Worm (Caenorhabditis elegans) whole organism, L1 larva: Measurements from ENCODE around the gene F32H5.1.

Source experiments
- alr-1 ChIP-seq: fragments of 200-800 bp; sonication (Bioruptor generic); optimal IDR thresholded peaks from 2 replicates; lab custom pipeline; 2018; ENCODE audit warnings: borderline replicate concordance, mild to moderate bottlenecking, missing genetic modification characterization, missing compliant biosample characterization
- ama-1 ChIP-seq: fragments of 150-350 bp; optimal IDR thresholded peaks from 2 replicates; lab custom pipeline; 2014
- ceh-90 ChIP-seq: sonication (generic microtip); optimal IDR thresholded peaks from 2 replicates; lab custom pipeline; 2016; ENCODE audit warnings: missing genetic modification characterization, missing compliant biosample characterization
- efl-1 ChIP-seq, 4 experiments: fragments of 150-350 bp; optimal IDR thresholded peaks in 3 of 4; peaks in 1 of 4; 1 replicate in 1 of 4; 2 replicates in 3 of 4; lab custom pipeline; 2014; ENCODE audit warnings: missing biosample characterization in 2 of 4, missing genetic modification characterization in 2 of 4, missing genetic modification reagents in 2 of 4
- lin-14 ChIP-seq: fragments of 200-800 bp; sonication (Bioruptor generic); optimal IDR thresholded peaks from 2 replicates; lab custom pipeline; 2018; ENCODE audit warnings: mild to moderate bottlenecking, missing genetic modification characterization, moderate library complexity, missing compliant biosample characterization
- lsy-2 ChIP-seq, 2 experiments: fragments of 150-350 bp; optimal IDR thresholded peaks; 2 replicates each; lab custom pipeline; 2014; ENCODE audit warnings: missing biosample characterization in 2 of 2, missing genetic modification characterization in 2 of 2
- nhr-20 ChIP-seq: sonication (generic microtip); optimal IDR thresholded peaks from 2 replicates; lab custom pipeline; 2016; ENCODE audit warnings: mild to moderate bottlenecking, missing genetic modification characterization, missing compliant biosample characterization
- nhr-71 ChIP-seq: sonication (generic microtip); optimal IDR thresholded peaks from 2 replicates; lab custom pipeline; 2016; ENCODE audit warnings: mild to moderate bottlenecking, missing genetic modification characterization, moderate library complexity, missing compliant biosample characterization
- skn-1 ChIP-seq: fragments of 150-350 bp; optimal IDR thresholded peaks from 2 replicates; lab custom pipeline; 2014; ENCODE audit warnings: missing biosample characterization, missing genetic modification characterization
- unc-62 ChIP-seq: fragments of 150-350 bp; optimal IDR thresholded peaks from 2 replicates; lab custom pipeline; 2014; ENCODE audit warnings: missing biosample characterization, missing genetic modification reagents, missing genetic modification characterization
- xbp-1 ChIP-seq: sonication (generic microtip); optimal IDR thresholded peaks from 2 replicates; lab custom pipeline; 2016; ENCODE audit warnings: missing genetic modification characterization, missing compliant biosample characterization
- zag-1 ChIP-seq: fragments of 150-350 bp; optimal IDR thresholded peaks from 2 replicates; lab custom pipeline; 2014; ENCODE audit warnings: missing biosample characterization, missing genetic modification characterization
- ztf-4 ChIP-seq: fragments of 150-350 bp; optimal IDR thresholded peaks from 2 replicates; lab custom pipeline; 2014; ENCODE audit warnings: missing biosample characterization, missing genetic modification characterization

ce11 chrV:13350302-13350701, 7.5 kb downstream of the F32H5.1 start:
- TF ChIP-seq lsy-2 (tag; optimal IDR thresholded peaks at IDR 0.05; lab: Kevin White, UChicago), result no peak
- TF ChIP-seq zag-1 (tag; lab: Kevin White, UChicago), result no peak
- TF ChIP-seq ama-1 (lab: Kevin White, UChicago), result no peak
- no peak for TF ChIP-seq unc-62 (GFP tag; lab: Kevin White, UChicago)
- TF ChIP-seq ceh-90 (tag; lab: Kevin White, UChicago), result no peak
- no peak for TF ChIP-seq xbp-1
- no peak for TF ChIP-seq ztf-4 (tag; lab: Kevin White, UChicago)
- no peak for TF ChIP-seq efl-1 (optimal IDR thresholded peaks at IDR 0.05; lab: Kevin White, UChicago)
- no peak for TF ChIP-seq efl-1 (GFP tag; optimal IDR thresholded peaks at IDR 0.05 in 1 of 2; lab: Kevin White, UChicago)
- no peak for TF ChIP-seq nhr-71 (tag; lab: Kevin White, UChicago)
- no peak for TF ChIP-seq nhr-20 (tag; lab: Kevin White, UChicago)
- TF ChIP-seq lin-14 (GFP tag; lab: Kevin White, UChicago), result no peak
- TF ChIP-seq alr-1 (tag; lab: Kevin White, UChicago), result no peak
- no peak for TF ChIP-seq skn-1
